Fruit fly (Drosophila melanogaster) whole organism, prepupa: ENCODE results near the gene CG15021.

Experiments used
- Blimp-1 ChIP-seq: fragments of 200-800 bp; sonication (Bioruptor generic); optimal IDR thresholded peaks from 3 replicates; lab custom pipeline; 2017; ENCODE audit warnings: missing biosample characterization, missing genetic modification characterization, mild to moderate bottlenecking, moderate library complexity, missing genetic modification reagents
- CG10631 ChIP-seq: fragments of 200-800 bp; sonication (Bioruptor generic); optimal IDR thresholded peaks from 2 replicates; lab custom pipeline; 2016; ENCODE audit warnings: missing biosample characterization, missing genetic modification characterization
- CG10669 ChIP-seq: fragments of 200-800 bp; sonication (Bioruptor generic); optimal IDR thresholded peaks from 3 replicates; lab custom pipeline; 2018; ENCODE audit warnings: missing biosample characterization, mild to moderate bottlenecking, missing genetic modification characterization, moderate library complexity
- CG11294 ChIP-seq: fragments of 200-800 bp; sonication (Bioruptor generic); IDR thresholded peaks from 2 replicates; pipeline ENCODE4 v1.3.6; 2022; ENCODE audit warnings: missing biosample characterization, missing genetic modification characterization
- CG11762 ChIP-seq: fragments of 200-800 bp; sonication (Bioruptor generic); optimal IDR thresholded peaks from 3 replicates; lab custom pipeline; 2016; ENCODE audit warnings: missing biosample characterization, missing genetic modification characterization; ENCODE audit not compliant: insufficient read depth
- CG11902 ChIP-seq: fragments of 200-800 bp; sonication (Bioruptor generic); optimal IDR thresholded peaks from 3 replicates; lab custom pipeline; 2016; ENCODE audit warnings: missing biosample characterization, missing genetic modification characterization
- CG15336 ChIP-seq: fragments of 200-800 bp; sonication (Bioruptor generic); IDR thresholded peaks from 2 replicates; pipeline ENCODE4 v1.3.6; 2022; ENCODE audit warnings: missing biosample characterization, missing genetic modification characterization
- CG1621 ChIP-seq: fragments of 200-800 bp; sonication (Bioruptor generic); optimal IDR thresholded peaks from 3 replicates; lab custom pipeline; 2018; ENCODE audit warnings: missing biosample characterization, mild to moderate bottlenecking, missing genetic modification characterization
- CG16779 ChIP-seq: fragments of 200-800 bp; sonication (Bioruptor generic); optimal IDR thresholded peaks from 3 replicates; lab custom pipeline; 2017; ENCODE audit warnings: missing biosample characterization, mild to moderate bottlenecking, missing genetic modification characterization
- CG31627 ChIP-seq: fragments of 200-800 bp; sonication (Bioruptor generic); optimal IDR thresholded peaks from 3 replicates; lab custom pipeline; 2016; ENCODE audit warnings: missing biosample characterization, missing genetic modification characterization
- CG32006 ChIP-seq: fragments of 200-800 bp; sonication (Bioruptor generic); optimal IDR thresholded peaks from 3 replicates; lab custom pipeline; 2017; ENCODE audit warnings: missing biosample characterization, mild to moderate bottlenecking, missing genetic modification characterization
- CG3919 ChIP-seq: fragments of 200-800 bp; sonication (Bioruptor generic); optimal IDR thresholded peaks from 3 replicates; lab custom pipeline; 2016; ENCODE audit warnings: missing biosample characterization, missing genetic modification characterization
- CG4318 ChIP-seq: fragments of 200-800 bp; sonication (Bioruptor generic); optimal IDR thresholded peaks from 3 replicates; lab custom pipeline; 2017; ENCODE audit warnings: missing biosample characterization, mild to moderate bottlenecking, missing genetic modification characterization
- CG6163 ChIP-seq: fragments of 200-800 bp; sonication (Bioruptor generic); IDR thresholded peaks from 3 replicates; pipeline ENCODE4 v1.3.6; 2022; ENCODE audit warnings: missing biosample characterization, missing genetic modification characterization
- CG6276 ChIP-seq: fragments of 200-800 bp; sonication (Bioruptor generic); optimal IDR thresholded peaks from 2 replicates; lab custom pipeline; 2017; ENCODE audit warnings: missing biosample characterization, mild to moderate bottlenecking, missing genetic modification characterization
- CG6792 ChIP-seq: fragments of 200-800 bp; sonication (Bioruptor generic); optimal IDR thresholded peaks from 3 replicates; lab custom pipeline; 2016; ENCODE audit warnings: missing biosample characterization, missing genetic modification characterization
- CG6854 ChIP-seq: fragments of 200-800 bp; sonication (Bioruptor generic); optimal IDR thresholded peaks from 2 replicates; lab custom pipeline; 2017; ENCODE audit warnings: missing biosample characterization, mild to moderate bottlenecking, missing genetic modification characterization
- CG7368 ChIP-seq: fragments of 200-800 bp; sonication (Bioruptor generic); optimal IDR thresholded peaks from 3 replicates; lab custom pipeline; 2016; ENCODE audit warnings: missing biosample characterization, missing genetic modification characterization
- CG8319 ChIP-seq: fragments of 200-800 bp; sonication (Bioruptor generic); optimal IDR thresholded peaks from 3 replicates; lab custom pipeline; 2016; ENCODE audit warnings: missing biosample characterization, missing genetic modification characterization
- CG8632 ChIP-seq: fragments of 200-800 bp; sonication (Bioruptor generic); optimal IDR thresholded peaks from 3 replicates; lab custom pipeline; 2016; ENCODE audit warnings: missing biosample characterization, missing genetic modification characterization
- CG9139 ChIP-seq: fragments of 200-800 bp; sonication (Bioruptor generic); optimal IDR thresholded peaks from 3 replicates; lab custom pipeline; 2017; ENCODE audit warnings: missing biosample characterization, mild to moderate bottlenecking, missing genetic modification characterization
- Eip75B ChIP-seq: fragments of 200-800 bp; sonication (Bioruptor generic); optimal IDR thresholded peaks from 3 replicates; lab custom pipeline; 2016; ENCODE audit warnings: missing biosample characterization, missing genetic modification characterization
- Eip78C ChIP-seq: fragments of 200-800 bp; sonication (Bioruptor generic); peaks from one replicate; lab custom pipeline; 2016; ENCODE audit warnings: missing biosample characterization, missing genetic modification characterization
- Eip93F ChIP-seq: fragments of 200-800 bp; sonication (Bioruptor generic); optimal IDR thresholded peaks from 2 replicates; lab custom pipeline; 2016; ENCODE audit warnings: missing biosample characterization, mild to moderate bottlenecking, missing genetic modification characterization
- Ets96B ChIP-seq: fragments of 200-800 bp; optimal IDR thresholded peaks from 2 replicates; lab custom pipeline; 2019; ENCODE audit warnings: missing biosample characterization, mild to moderate bottlenecking, missing genetic modification characterization, moderate library complexity
- Gug ChIP-seq: fragments of 200-800 bp; sonication (Bioruptor generic); IDR thresholded peaks from 2 replicates; pipeline ENCODE4 v1.3.6; 2022; ENCODE audit warnings: missing biosample characterization, missing genetic modification characterization
- Hr39 ChIP-seq: fragments of 200-800 bp; sonication (Bioruptor generic); optimal IDR thresholded peaks from 2 replicates; lab custom pipeline; 2016; ENCODE audit warnings: missing biosample characterization, missing genetic modification characterization
- Hr4 ChIP-seq: fragments of 200-800 bp; sonication (Bioruptor generic); optimal IDR thresholded peaks from 3 replicates; lab custom pipeline; 2016; ENCODE audit warnings: missing biosample characterization, missing genetic modification characterization
- Lpt ChIP-seq: fragments of 200-800 bp; sonication (Bioruptor generic); optimal IDR thresholded peaks from 3 replicates; lab custom pipeline; 2016; ENCODE audit warnings: missing biosample characterization, missing genetic modification characterization
- Met ChIP-seq: fragments of 200-800 bp; sonication (Bioruptor generic); optimal IDR thresholded peaks from 3 replicates; lab custom pipeline; 2016; ENCODE audit warnings: missing biosample characterization, missing genetic modification characterization
- OdsH ChIP-seq: fragments of 200-800 bp; sonication (Bioruptor generic); optimal IDR thresholded peaks from 3 replicates; lab custom pipeline; 2016; ENCODE audit warnings: missing biosample characterization, missing genetic modification characterization
- Smox ChIP-seq: fragments of 200-800 bp; sonication (Bioruptor generic); optimal IDR thresholded peaks from 3 replicates; lab custom pipeline; 2016; ENCODE audit warnings: missing biosample characterization, missing genetic modification characterization
- Sox102F ChIP-seq: fragments of 200-800 bp; sonication (Bioruptor generic); optimal IDR thresholded peaks from 2 replicates; lab custom pipeline; 2016; ENCODE audit warnings: missing biosample characterization, mild to moderate bottlenecking, missing genetic modification characterization
- Sox14 ChIP-seq: fragments of 200-800 bp; sonication (Bioruptor generic); optimal IDR thresholded peaks from 3 replicates; lab custom pipeline; 2016; ENCODE audit warnings: missing biosample characterization, missing genetic modification characterization
- Sox15 ChIP-seq: fragments of 200-800 bp; sonication (Bioruptor generic); optimal IDR thresholded peaks from 3 replicates; lab custom pipeline; 2016; ENCODE audit warnings: missing biosample characterization, missing genetic modification characterization
- achi ChIP-seq: fragments of 200-800 bp; sonication (Bioruptor generic); optimal IDR thresholded peaks from 3 replicates; lab custom pipeline; 2016; ENCODE audit warnings: missing biosample characterization, missing genetic modification characterization
- cyc ChIP-seq: fragments of 200-800 bp; sonication (Bioruptor generic); optimal IDR thresholded peaks from 3 replicates; lab custom pipeline; 2016; ENCODE audit warnings: missing biosample characterization, missing genetic modification characterization
- dsx ChIP-seq: fragments of 200-800 bp; optimal IDR thresholded peaks from 3 replicates; lab custom pipeline; 2019; ENCODE audit warnings: missing biosample characterization, mild to moderate bottlenecking, missing genetic modification characterization, moderate library complexity; ENCODE audit not compliant: poor library complexity, severe bottlenecking
- eg ChIP-seq: fragments of 200-800 bp; sonication (Bioruptor generic); IDR thresholded peaks from 3 replicates; pipeline ENCODE4 v1.3.6; 2022; ENCODE audit warnings: missing biosample characterization, missing genetic modification characterization
- esn ChIP-seq: fragments of 200-800 bp; sonication (Bioruptor generic); optimal IDR thresholded peaks from 2 replicates; lab custom pipeline; 2016; ENCODE audit warnings: missing biosample characterization, mild to moderate bottlenecking, missing genetic modification characterization, moderate library complexity
- fkh ChIP-seq: fragments of 200-800 bp; sonication (Bioruptor generic); optimal IDR thresholded peaks from 3 replicates; lab custom pipeline; 2017; ENCODE audit warnings: missing biosample characterization, mild to moderate bottlenecking, missing genetic modification characterization, moderate library complexity
- net ChIP-seq: fragments of 200-800 bp; sonication (Bioruptor generic); optimal IDR thresholded peaks from 3 replicates; lab custom pipeline; 2016; ENCODE audit warnings: missing biosample characterization, missing genetic modification characterization
- pdm3 ChIP-seq: fragments of 200-800 bp; sonication (Bioruptor generic); optimal IDR thresholded peaks from 3 replicates; lab custom pipeline; 2016; ENCODE audit warnings: missing biosample characterization, missing genetic modification characterization
- spab ChIP-seq: fragments of 200-800 bp; sonication (Bioruptor generic); optimal IDR thresholded peaks from 2 replicates; lab custom pipeline; 2017; ENCODE audit warnings: missing biosample characterization, mild to moderate bottlenecking, missing genetic modification characterization, missing genetic modification reagents
- ss ChIP-seq, 2 experiments: fragments of 200-800 bp; sonication (Bioruptor generic); optimal IDR thresholded peaks; 2 replicates in 1 of 2; 3 replicates in 1 of 2; lab custom pipeline; 2017 to 2018; ENCODE audit warnings: mild to moderate bottlenecking in 2 of 2, missing biosample characterization in 2 of 2, missing genetic modification characterization in 2 of 2, moderate library complexity in 1 of 2
- svp ChIP-seq: fragments of 200-800 bp; sonication (Bioruptor generic); peaks from one replicate; lab custom pipeline; 2016; ENCODE audit warnings: missing biosample characterization, missing genetic modification characterization
- topi ChIP-seq: fragments of 200-800 bp; sonication (Bioruptor generic); optimal IDR thresholded peaks from 3 replicates; lab custom pipeline; 2016; ENCODE audit warnings: missing biosample characterization, missing genetic modification characterization
- vri ChIP-seq: fragments of 200-800 bp; sonication (Bioruptor generic); optimal IDR thresholded peaks from 3 replicates; lab custom pipeline; 2016; ENCODE audit warnings: missing biosample characterization, mild to moderate bottlenecking, missing genetic modification characterization

Gene CG15021

dm6 chr3L:4393642-4394041 lies 42.9 kb upstream of the CG15021 start (continued):
- TF ChIP-seq dsx (no peak), esn (GFP tag; lab: Kevin White, UChicago) (no peak), fkh (GFP tag; lab: Kevin White, UChicago) (no peak), cyc (GFP tag; lab: Kevin White, UChicago) (no peak), Met (no peak), Eip78C (GFP tag; lab: Kevin White, UChicago) (no peak), ss (GFP tag; optimal IDR thresholded peaks at IDR 0.05; lab: Kevin White, UChicago) (no peak), CG3919 (GFP tag; lab: Kevin White, UChicago) (peak; percentile 37), Ets96B (no peak), CG6792 (GFP tag; lab: Kevin White, UChicago) (no peak), CG6163 (GFP tag; lab: Robert Waterston, UW) (peak; percentile 45; the same call in 1 of the 3 replicates), topi (GFP tag; lab: Kevin White, UChicago) (no peak), Sox102F (no peak), CG7368 (no peak), CG1621 (tag; lab: Kevin White, UChicago) (no peak)

dm6 chr3L:4395501-4396073 lies 40.9 kb upstream of the CG15021 start:
- TF ChIP-seq CG6854: no peak
- TF ChIP-seq ss (GFP tag; optimal IDR thresholded peaks at IDR 0.05; lab: Kevin White, UChicago): peak in 1 of 2 experiments; percentile 35
- peak; percentile 59 for TF ChIP-seq net
- TF ChIP-seq pdm3 (GFP tag; lab: Kevin White, UChicago): peak; percentile 61
- TF ChIP-seq CG15336 (GFP tag; lab: Robert Waterston, UW): no peak
- no peak for TF ChIP-seq CG16779 (tag; lab: Kevin White, UChicago)
- TF ChIP-seq Eip78C (GFP tag; lab: Kevin White, UChicago): peak; percentile 91
- no peak for TF ChIP-seq vri
- peak; percentile 45 for TF ChIP-seq Hr39 (GFP tag; lab: Kevin White, UChicago)
- peak; percentile 30 for TF ChIP-seq CG10631 (GFP tag; lab: Kevin White, UChicago)
- peak; percentile 59 for TF ChIP-seq Hr4 (GFP tag; lab: Kevin White, UChicago)
- TF ChIP-seq CG11762 (GFP tag; lab: Kevin White, UChicago): peak; percentile 10
- peak; percentile 56 for TF ChIP-seq topi (GFP tag; lab: Kevin White, UChicago)
- TF ChIP-seq CG4318 (GFP tag; lab: Kevin White, UChicago): peak; percentile 66
- peak; percentile 15 for TF ChIP-seq Eip75B (GFP tag; lab: Kevin White, UChicago)
- peak; percentile 35 for TF ChIP-seq CG11902 (GFP tag; lab: Kevin White, UChicago)
- peak; percentile 43 for TF ChIP-seq Sox14 (GFP tag; lab: Kevin White, UChicago)
- TF ChIP-seq eg (GFP tag; lab: Robert Waterston, UW): peak; percentile 31; the same call in 1 of the 3 replicates
- TF ChIP-seq Lpt (GFP tag; lab: Kevin White, UChicago): no peak
- peak; percentile 44 for TF ChIP-seq CG31627
- TF ChIP-seq svp (GFP tag; lab: Kevin White, UChicago): peak; percentile 91
- peak; percentile 56 for TF ChIP-seq Met
- no peak for TF ChIP-seq dsx
- TF ChIP-seq Blimp-1: peak; percentile 40
- TF ChIP-seq esn (GFP tag; lab: Kevin White, UChicago): peak; percentile 73
- no peak for TF ChIP-seq CG9139 (GFP tag; lab: Kevin White, UChicago)
- peak; percentile 8 for TF ChIP-seq CG10669 (GFP tag; lab: Kevin White, UChicago)
- no peak for TF ChIP-seq Gug (GFP tag; lab: Robert Waterston, UW)
- no peak for TF ChIP-seq CG11294 (GFP tag; lab: Robert Waterston, UW)
- no peak for TF ChIP-seq CG6163 (GFP tag; lab: Robert Waterston, UW)
- TF ChIP-seq Sox15 (GFP tag; lab: Kevin White, UChicago): peak; percentile 34
- peak; percentile 57 for TF ChIP-seq Sox102F
- peak; percentile 57 for TF ChIP-seq CG6276
- TF ChIP-seq Smox (GFP tag; lab: Kevin White, UChicago): peak; percentile 65
- peak; percentile 8 for TF ChIP-seq spab
- no peak for TF ChIP-seq fkh (GFP tag; lab: Kevin White, UChicago)
- TF ChIP-seq CG8319 (GFP tag; lab: Kevin White, UChicago): no peak
- peak; percentile 78 for TF ChIP-seq CG32006
- peak; percentile 47 for TF ChIP-seq cyc (GFP tag; lab: Kevin White, UChicago)
- peak; percentile 43 for TF ChIP-seq CG8632 (GFP tag; lab: Kevin White, UChicago)
- no peak for TF ChIP-seq Eip93F (GFP tag; lab: Kevin White, UChicago)
- TF ChIP-seq OdsH (GFP tag; lab: Kevin White, UChicago): peak; percentile 56
- no peak for TF ChIP-seq CG7368
- peak; percentile 52 for TF ChIP-seq achi
